Worm (Caenorhabditis elegans) whole organism, mixed stage, embryonic: ENCODE data around the gene srw-67.

Experiments used
- M03D4.4 ChIP-seq: sonication (generic microtip); optimal IDR thresholded peaks from 2 replicates; lab custom pipeline; 2017; ENCODE audit warnings: mild to moderate bottlenecking, missing genetic modification characterization, missing compliant biosample characterization
- bed-3 ChIP-seq: fragments of 200-800 bp; sonication (Bioruptor generic); optimal IDR thresholded peaks from 3 replicates; lab custom pipeline; 2018; ENCODE audit warnings: mild to moderate bottlenecking, missing genetic modification characterization, moderate library complexity, missing compliant biosample characterization
- blmp-1 ChIP-seq: fragments of 150-350 bp; optimal IDR thresholded peaks from 2 replicates; lab custom pipeline; 2014; ENCODE audit warnings: missing biosample characterization, missing genetic modification characterization
- ceh-39 ChIP-seq: fragments of 150-350 bp; optimal IDR thresholded peaks from 2 replicates; lab custom pipeline; 2014; ENCODE audit warnings: missing biosample characterization, missing genetic modification characterization
- ceh-43 ChIP-seq: fragments of 200-800 bp; sonication (Bioruptor generic); optimal IDR thresholded peaks from 2 replicates; lab custom pipeline; 2018; ENCODE audit warnings: mild to moderate bottlenecking, missing genetic modification characterization, moderate library complexity, missing compliant biosample characterization
- ceh-83 ChIP-seq: fragments of 200-800 bp; sonication (Bioruptor generic); optimal IDR thresholded peaks from 2 replicates; lab custom pipeline; 2018; ENCODE audit warnings: mild to moderate bottlenecking, missing genetic modification characterization, missing compliant biosample characterization
- ces-1 ChIP-seq: fragments of 150-350 bp; optimal IDR thresholded peaks from 2 replicates; lab custom pipeline; 2014; ENCODE audit warnings: missing biosample characterization, missing genetic modification reagents, missing genetic modification characterization
- cnd-1 ChIP-seq: fragments of 200-800 bp; sonication (Bioruptor generic); optimal IDR thresholded peaks from 2 replicates; lab custom pipeline; 2018; ENCODE audit warnings: mild to moderate bottlenecking, missing genetic modification characterization, missing compliant biosample characterization
- elt-1 ChIP-seq: sonication (generic microtip); optimal IDR thresholded peaks from 2 replicates; lab custom pipeline; 2017; ENCODE audit warnings: missing genetic modification characterization, mild to moderate bottlenecking, missing compliant biosample characterization, antibody characterized with exemption, moderate library complexity, borderline replicate concordance; ENCODE audit not compliant: insufficient read depth
- elt-3 ChIP-seq: fragments of 150-350 bp; optimal IDR thresholded peaks from 2 replicates; lab custom pipeline; 2014; ENCODE audit warnings: missing biosample characterization, missing genetic modification characterization
- flh-1 ChIP-seq: fragments of 200-800 bp; sonication (Bioruptor generic); optimal IDR thresholded peaks from 2 replicates; lab custom pipeline; 2018; ENCODE audit warnings: mild to moderate bottlenecking, missing genetic modification characterization, moderate library complexity, missing compliant biosample characterization
- ham-2 ChIP-seq: fragments of 200-800 bp; sonication (Bioruptor generic); optimal IDR thresholded peaks from 2 replicates; lab custom pipeline; 2018; ENCODE audit warnings: mild to moderate bottlenecking, missing genetic modification characterization, missing compliant biosample characterization
- hlh-1 ChIP-seq: fragments of 150-350 bp; optimal IDR thresholded peaks from 2 replicates; lab custom pipeline; 2014; ENCODE audit warnings: missing biosample characterization, missing genetic modification reagents, missing genetic modification characterization
- lin-13 ChIP-seq: fragments of 150-350 bp; optimal IDR thresholded peaks from 2 replicates; lab custom pipeline; 2014; ENCODE audit warnings: missing biosample characterization, missing genetic modification characterization
- lin-32 ChIP-seq: fragments of 200-800 bp; sonication (Bioruptor generic); optimal IDR thresholded peaks from 2 replicates; lab custom pipeline; 2018; ENCODE audit warnings: mild to moderate bottlenecking, missing genetic modification characterization, missing compliant biosample characterization
- lsy-2 ChIP-seq: fragments of 150-350 bp; optimal IDR thresholded peaks from 2 replicates; lab custom pipeline; 2014; ENCODE audit warnings: missing biosample characterization, missing genetic modification characterization
- mab-5 ChIP-seq: fragments of 150-350 bp; optimal IDR thresholded peaks from 2 replicates; lab custom pipeline; 2014; ENCODE audit warnings: missing biosample characterization, missing genetic modification characterization
- mep-1 ChIP-seq: fragments of 150-350 bp; optimal IDR thresholded peaks from 2 replicates; lab custom pipeline; 2017; ENCODE audit warnings: missing biosample characterization, missing genetic modification reagents, missing genetic modification characterization, inconsistent platforms
- mls-2 ChIP-seq: sonication (generic microtip); optimal IDR thresholded peaks from 2 replicates; lab custom pipeline; 2016; ENCODE audit warnings: mild to moderate bottlenecking, missing genetic modification characterization, moderate library complexity, missing compliant biosample characterization
- nhr-12 ChIP-seq: fragments of 150-350 bp; optimal IDR thresholded peaks from 2 replicates; lab custom pipeline; 2014; ENCODE audit warnings: missing biosample characterization, missing genetic modification characterization
- nhr-2 ChIP-seq: fragments of 150-350 bp; optimal IDR thresholded peaks from 2 replicates; lab custom pipeline; 2014; ENCODE audit warnings: missing biosample characterization, missing genetic modification characterization
- nhr-237 ChIP-seq: fragments of 150-350 bp; optimal IDR thresholded peaks from 2 replicates; lab custom pipeline; 2014; ENCODE audit warnings: missing biosample characterization, missing genetic modification characterization
- nhr-28 ChIP-seq: fragments of 150-350 bp; optimal IDR thresholded peaks from 2 replicates; lab custom pipeline; 2014; ENCODE audit warnings: missing biosample characterization, missing genetic modification characterization
- sem-2 ChIP-seq: fragments of 200-800 bp; sonication (Bioruptor generic); optimal IDR thresholded peaks from 2 replicates; lab custom pipeline; 2018; ENCODE audit warnings: mild to moderate bottlenecking, missing genetic modification characterization, missing compliant biosample characterization
- snpc-4 ChIP-seq: fragments of 150-350 bp; optimal IDR thresholded peaks from 2 replicates; lab custom pipeline; 2014; ENCODE audit warnings: missing biosample characterization, missing genetic modification characterization
- sptf-1 ChIP-seq: sonication (generic microtip); optimal IDR thresholded peaks from 2 replicates; lab custom pipeline; 2017; ENCODE audit warnings: mild to moderate bottlenecking, missing genetic modification characterization, moderate library complexity, missing compliant biosample characterization
- tbx-8 ChIP-seq: fragments of 200-800 bp; sonication (Bioruptor generic); optimal IDR thresholded peaks from 2 replicates; lab custom pipeline; 2018; ENCODE audit warnings: mild to moderate bottlenecking, missing genetic modification characterization, moderate library complexity, missing compliant biosample characterization
- unc-120 ChIP-seq: sonication (generic microtip); optimal IDR thresholded peaks from 2 replicates; lab custom pipeline; 2017; ENCODE audit warnings: missing genetic modification characterization, missing compliant biosample characterization; ENCODE audit not compliant: poor library complexity, severe bottlenecking
- unc-39 ChIP-seq: fragments of 150-350 bp; optimal IDR thresholded peaks from 2 replicates; lab custom pipeline; 2014; ENCODE audit warnings: missing biosample characterization, missing genetic modification characterization
- unc-62 ChIP-seq: fragments of 150-350 bp; optimal IDR thresholded peaks from 2 replicates; lab custom pipeline; 2014; ENCODE audit warnings: missing biosample characterization, missing genetic modification reagents, missing genetic modification characterization
- zip-8 ChIP-seq: fragments of 150-350 bp; optimal IDR thresholded peaks from 2 replicates; lab custom pipeline; 2014; ENCODE audit warnings: missing biosample characterization, missing genetic modification characterization
- ztf-11 ChIP-seq: fragments of 150-350 bp; optimal IDR thresholded peaks from 2 replicates; lab custom pipeline; 2014; ENCODE audit warnings: missing biosample characterization, missing genetic modification characterization

The srw-67 gene

ce11 chrV:7417018-7417716 lies at the start of gene srw-67:
Gene srw-67 (plus strand): TSS chrV:7417660.
- TF ChIP-seq nhr-2 (tag; lab: Kevin White, UChicago) = no peak

DNA sequence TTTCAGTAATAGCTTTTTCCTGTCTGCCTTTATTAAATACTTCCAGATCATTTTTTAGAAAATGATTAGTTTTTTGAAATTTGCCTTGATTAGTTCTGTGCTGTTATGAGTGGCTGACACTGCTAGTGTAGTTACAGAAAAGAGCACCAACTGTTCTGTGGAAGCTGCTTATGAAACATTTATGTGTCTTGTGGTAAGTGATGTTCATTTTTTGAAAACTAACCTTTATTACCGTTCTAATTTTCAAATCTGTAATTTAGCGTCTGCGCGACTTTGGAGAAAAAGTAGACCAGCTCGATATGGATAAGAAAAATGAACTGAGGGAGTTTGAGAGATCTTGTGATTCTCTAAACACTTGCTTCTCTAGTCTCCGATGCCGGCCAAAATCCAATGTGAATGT lies 47.9 kb upstream of the srw-67 start, which contains the start of gene srj-14:
Gene srj-14 (plus strand): TSS at position 131 of the 400 bp plus-strand sequence.
- TF ChIP-seq unc-39 (tag; lab: Kevin White, UChicago) = no peak
- no peak for TF ChIP-seq elt-3 (tag; lab: Kevin White, UChicago)
- no peak for TF ChIP-seq M03D4.4 (tag; lab: Kevin White, UChicago)
- no peak for TF ChIP-seq sptf-1 (tag; lab: Kevin White, UChicago)
- no peak for TF ChIP-seq ceh-43
- no peak for TF ChIP-seq sem-2
- no peak for TF ChIP-seq mab-5
- TF ChIP-seq mls-2 (tag; lab: Kevin White, UChicago) = no peak
- TF ChIP-seq elt-1 (tag; lab: Kevin White, UChicago) = no peak
- TF ChIP-seq ham-2 (GFP tag; lab: Kevin White, UChicago) = no peak
- no peak for TF ChIP-seq blmp-1
- no peak for TF ChIP-seq nhr-237 (tag; lab: Kevin White, UChicago)
- TF ChIP-seq lsy-2 (tag; lab: Kevin White, UChicago) = no peak

DNA sequence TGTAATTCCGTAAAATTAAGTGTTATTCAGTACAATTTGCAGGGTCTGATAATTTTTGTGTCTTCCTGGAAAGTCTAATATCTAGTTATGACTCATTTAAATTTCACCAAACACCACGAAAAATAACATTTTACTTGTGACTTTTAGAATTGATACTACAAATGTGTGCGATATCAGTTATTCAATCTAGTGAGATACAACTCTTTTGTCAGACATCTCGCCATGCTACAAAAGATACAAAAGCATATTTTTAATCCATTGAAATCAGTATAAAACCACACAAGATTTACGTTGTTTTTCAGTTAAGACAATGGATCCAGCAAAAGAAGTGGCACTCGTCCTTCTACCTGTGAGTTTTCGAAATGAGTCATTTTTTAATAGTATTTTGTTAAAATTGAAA lies 43.4 kb upstream of the srw-67 start, which contains the start of gene srx-56:
Gene srx-56 (plus strand): TSS at position 301 of the 400 bp plus-strand sequence.
- no peak for TF ChIP-seq mep-1 (tag; lab: Kevin White, UChicago)
- no peak for TF ChIP-seq bed-3 (GFP tag; lab: Kevin White, UChicago)
- TF ChIP-seq ztf-11 (tag; lab: Kevin White, UChicago) = no peak
- no peak for TF ChIP-seq ceh-43

DNA sequence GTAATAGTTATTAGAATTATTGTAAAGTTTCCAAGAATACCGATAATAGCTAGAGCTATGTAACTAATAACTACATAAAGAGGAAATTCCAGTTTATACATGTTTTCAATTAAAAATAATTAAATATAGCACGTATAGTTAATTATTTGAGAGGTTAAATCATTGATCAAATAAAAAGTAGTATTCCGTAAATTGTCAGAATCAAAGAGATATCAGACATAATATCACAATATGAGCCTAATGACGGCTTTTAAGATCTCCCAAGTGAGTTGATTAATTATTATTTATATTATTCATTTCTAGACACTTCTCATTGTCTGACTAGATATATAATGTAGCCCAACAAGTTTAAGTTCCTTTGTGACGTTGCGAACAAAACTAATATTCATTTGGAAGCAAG lies 38.1 kb upstream of the srw-67 start, which contains the start of gene srsx-24:
Gene srsx-24 (minus strand): TSS at position 101 of the 400 bp plus-strand sequence.
- TF ChIP-seq bed-3 (GFP tag; lab: Kevin White, UChicago) (no peak), tbx-8 (GFP tag; lab: Kevin White, UChicago) (no peak), mab-5 (no peak), lin-13 (tag; lab: Kevin White, UChicago) (no peak), zip-8 (tag; lab: Kevin White, UChicago) (no peak), unc-39 (tag; lab: Kevin White, UChicago) (no peak), lin-32 (GFP tag; lab: Kevin White, UChicago) (no peak), nhr-12 (tag; lab: Kevin White, UChicago) (no peak), elt-3 (tag; lab: Kevin White, UChicago) (no peak), cnd-1 (tag; lab: Kevin White, UChicago) (no peak), sem-2 (no peak), mep-1 (tag; lab: Kevin White, UChicago) (no peak)

DNA sequence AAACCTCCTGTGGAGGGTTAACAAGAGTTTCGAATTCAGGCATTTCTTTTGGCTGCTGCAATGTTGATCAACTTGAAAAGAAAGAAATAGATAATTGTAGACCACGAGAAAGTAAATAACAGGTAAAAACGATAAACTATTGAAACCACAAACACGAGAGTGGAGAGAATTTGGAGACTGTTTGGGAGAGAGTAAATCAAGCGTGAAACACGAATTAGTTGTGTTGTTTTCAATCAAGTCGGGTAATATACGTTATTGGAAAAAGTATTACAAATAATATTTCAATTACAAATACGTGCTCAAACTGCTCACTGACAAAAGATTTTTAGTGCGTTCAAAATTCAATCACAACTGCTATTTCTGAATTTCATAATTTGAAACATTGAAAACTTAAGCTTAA lies 36.5 kb upstream of the srw-67 start, which contains the start of gene C03G6.17:
Gene C03G6.17 (minus strand): TSS at position 101 of the 400 bp plus-strand sequence.
- TF ChIP-seq lin-32 (GFP tag; lab: Kevin White, UChicago) (no peak), mep-1 (tag; lab: Kevin White, UChicago) (no peak), mls-2 (tag; lab: Kevin White, UChicago) (no peak), nhr-28 (tag; lab: Kevin White, UChicago) (no peak), ceh-39 (tag; lab: Kevin White, UChicago) (no peak), M03D4.4 (tag; lab: Kevin White, UChicago) (no peak), cnd-1 (tag; lab: Kevin White, UChicago) (no peak), unc-62 (GFP tag; lab: Kevin White, UChicago) (no peak), nhr-2 (tag; lab: Kevin White, UChicago) (no peak), ham-2 (GFP tag; lab: Kevin White, UChicago) (no peak), snpc-4 (no peak), nhr-12 (tag; lab: Kevin White, UChicago) (no peak)

DNA sequence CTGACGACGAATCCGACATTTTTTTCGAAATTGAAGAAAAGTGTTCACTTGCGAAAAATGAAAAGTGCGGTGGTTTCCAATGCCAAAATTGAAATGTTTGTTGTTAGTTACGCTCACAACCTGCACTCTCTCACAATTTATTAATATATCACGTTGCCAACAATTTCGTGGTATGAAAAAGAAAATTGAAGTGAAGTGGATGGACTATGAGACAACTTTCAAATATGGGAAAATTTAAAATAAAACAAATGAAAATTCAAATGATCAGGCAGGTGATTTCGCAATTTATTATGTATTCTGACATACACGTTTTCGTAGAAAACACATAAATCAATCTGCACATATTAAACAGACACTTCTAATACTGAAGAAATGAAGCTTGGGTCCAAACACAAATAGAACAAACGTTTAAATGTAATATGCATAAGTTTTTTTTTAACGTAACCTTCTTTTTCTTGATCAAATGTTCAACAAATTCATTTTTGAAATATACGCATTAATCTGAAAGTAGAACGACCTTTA lies 31.3 kb upstream of the srw-67 start, which contains the start of gene srp-6:
Gene srp-6 (minus strand): TSS at position 51 of the 522 bp plus-strand sequence.
- no peak for TF ChIP-seq ces-1 (GFP tag; lab: Kevin White, UChicago)
- no peak for TF ChIP-seq unc-39 (tag; lab: Kevin White, UChicago)
- no peak for TF ChIP-seq ztf-11 (tag; lab: Kevin White, UChicago)
- no peak for TF ChIP-seq sem-2
- no peak for TF ChIP-seq ham-2 (GFP tag; lab: Kevin White, UChicago)
- no peak for TF ChIP-seq ceh-39 (tag; lab: Kevin White, UChicago)
- no peak for TF ChIP-seq elt-3 (tag; lab: Kevin White, UChicago)
- TF ChIP-seq zip-8 (tag; lab: Kevin White, UChicago) = no peak
- no peak for TF ChIP-seq flh-1 (GFP tag; lab: Kevin White, UChicago)
- no peak for TF ChIP-seq unc-120 (tag; lab: Kevin White, UChicago)
- no peak for TF ChIP-seq ceh-83
- no peak for TF ChIP-seq lin-32 (GFP tag; lab: Kevin White, UChicago)
- TF ChIP-seq nhr-2 (tag; lab: Kevin White, UChicago) = no peak
- no peak for TF ChIP-seq nhr-237 (tag; lab: Kevin White, UChicago)
- TF ChIP-seq ceh-43 = no peak
- TF ChIP-seq hlh-1 = no peak
- no peak for TF ChIP-seq mls-2 (tag; lab: Kevin White, UChicago)
- no peak for TF ChIP-seq elt-1 (tag; lab: Kevin White, UChicago)
- no peak for TF ChIP-seq unc-62 (GFP tag; lab: Kevin White, UChicago)
- no peak for TF ChIP-seq nhr-28 (tag; lab: Kevin White, UChicago)
- TF ChIP-seq, all 35 proteins: peak for 0
